Worm (Caenorhabditis elegans) whole organism, mixed stage, embryonic: Measurements from ENCODE around the gene scc-1.
A peak's percentile ranks its signal among the peaks of the same experiment; 100 is the strongest.

Experiments
- M03D4.4 ChIP-seq: sonication (generic microtip); optimal IDR thresholded peaks from 2 replicates; lab custom pipeline; 2017; ENCODE audit warnings: mild to moderate bottlenecking, missing genetic modification characterization, missing compliant biosample characterization
- bed-3 ChIP-seq: fragments of 200-800 bp; sonication (Bioruptor generic); optimal IDR thresholded peaks from 3 replicates; lab custom pipeline; 2018; ENCODE audit warnings: mild to moderate bottlenecking, missing genetic modification characterization, moderate library complexity, missing compliant biosample characterization
- blmp-1 ChIP-seq: fragments of 150-350 bp; optimal IDR thresholded peaks from 2 replicates; lab custom pipeline; 2014; ENCODE audit warnings: missing biosample characterization, missing genetic modification characterization
- ceh-39 ChIP-seq: fragments of 150-350 bp; optimal IDR thresholded peaks from 2 replicates; lab custom pipeline; 2014; ENCODE audit warnings: missing biosample characterization, missing genetic modification characterization
- ceh-43 ChIP-seq: fragments of 200-800 bp; sonication (Bioruptor generic); optimal IDR thresholded peaks from 2 replicates; lab custom pipeline; 2018; ENCODE audit warnings: mild to moderate bottlenecking, missing genetic modification characterization, moderate library complexity, missing compliant biosample characterization
- ceh-83 ChIP-seq: fragments of 200-800 bp; sonication (Bioruptor generic); optimal IDR thresholded peaks from 2 replicates; lab custom pipeline; 2018; ENCODE audit warnings: mild to moderate bottlenecking, missing genetic modification characterization, missing compliant biosample characterization
- ces-1 ChIP-seq: fragments of 150-350 bp; optimal IDR thresholded peaks from 2 replicates; lab custom pipeline; 2014; ENCODE audit warnings: missing biosample characterization, missing genetic modification reagents, missing genetic modification characterization
- drap-1 ChIP-seq: fragments of 200-800 bp; sonication (Bioruptor generic); optimal IDR thresholded peaks from 3 replicates; lab custom pipeline; 2018; ENCODE audit warnings: mild to moderate bottlenecking, missing genetic modification characterization, missing compliant biosample characterization
- elt-1 ChIP-seq: sonication (generic microtip); optimal IDR thresholded peaks from 2 replicates; lab custom pipeline; 2017; ENCODE audit warnings: missing genetic modification characterization, mild to moderate bottlenecking, missing compliant biosample characterization, antibody characterized with exemption, moderate library complexity, borderline replicate concordance; ENCODE audit not compliant: insufficient read depth
- flh-1 ChIP-seq: fragments of 200-800 bp; sonication (Bioruptor generic); optimal IDR thresholded peaks from 2 replicates; lab custom pipeline; 2018; ENCODE audit warnings: mild to moderate bottlenecking, missing genetic modification characterization, moderate library complexity, missing compliant biosample characterization
- ham-2 ChIP-seq: fragments of 200-800 bp; sonication (Bioruptor generic); optimal IDR thresholded peaks from 2 replicates; lab custom pipeline; 2018; ENCODE audit warnings: mild to moderate bottlenecking, missing genetic modification characterization, missing compliant biosample characterization
- hlh-1 ChIP-seq: fragments of 150-350 bp; optimal IDR thresholded peaks from 2 replicates; lab custom pipeline; 2014; ENCODE audit warnings: missing biosample characterization, missing genetic modification reagents, missing genetic modification characterization
- lin-13 ChIP-seq: fragments of 150-350 bp; optimal IDR thresholded peaks from 2 replicates; lab custom pipeline; 2014; ENCODE audit warnings: missing biosample characterization, missing genetic modification characterization
- lsy-2 ChIP-seq: fragments of 150-350 bp; optimal IDR thresholded peaks from 2 replicates; lab custom pipeline; 2014; ENCODE audit warnings: missing biosample characterization, missing genetic modification characterization
- mab-5 ChIP-seq: fragments of 150-350 bp; optimal IDR thresholded peaks from 2 replicates; lab custom pipeline; 2014; ENCODE audit warnings: missing biosample characterization, missing genetic modification characterization
- mep-1 ChIP-seq: fragments of 150-350 bp; optimal IDR thresholded peaks from 2 replicates; lab custom pipeline; 2017; ENCODE audit warnings: missing biosample characterization, missing genetic modification reagents, missing genetic modification characterization, inconsistent platforms
- mls-2 ChIP-seq: sonication (generic microtip); optimal IDR thresholded peaks from 2 replicates; lab custom pipeline; 2016; ENCODE audit warnings: mild to moderate bottlenecking, missing genetic modification characterization, moderate library complexity, missing compliant biosample characterization
- nhr-12 ChIP-seq: fragments of 150-350 bp; optimal IDR thresholded peaks from 2 replicates; lab custom pipeline; 2014; ENCODE audit warnings: missing biosample characterization, missing genetic modification characterization
- nhr-2 ChIP-seq: fragments of 150-350 bp; optimal IDR thresholded peaks from 2 replicates; lab custom pipeline; 2014; ENCODE audit warnings: missing biosample characterization, missing genetic modification characterization
- nhr-237 ChIP-seq: fragments of 150-350 bp; optimal IDR thresholded peaks from 2 replicates; lab custom pipeline; 2014; ENCODE audit warnings: missing biosample characterization, missing genetic modification characterization
- nhr-76 ChIP-seq: sonication (generic microtip); optimal IDR thresholded peaks from 2 replicates; lab custom pipeline; 2017; ENCODE audit warnings: missing biosample characterization, missing genetic modification characterization
- pha-4 ChIP-seq: fragments of 150-350 bp; optimal IDR thresholded peaks from 2 replicates; lab custom pipeline; 2018; ENCODE audit warnings: missing biosample characterization, missing genetic modification reagents, missing genetic modification characterization
- sem-2 ChIP-seq: fragments of 200-800 bp; sonication (Bioruptor generic); optimal IDR thresholded peaks from 2 replicates; lab custom pipeline; 2018; ENCODE audit warnings: mild to moderate bottlenecking, missing genetic modification characterization, missing compliant biosample characterization
- snpc-4 ChIP-seq: fragments of 150-350 bp; optimal IDR thresholded peaks from 2 replicates; lab custom pipeline; 2014; ENCODE audit warnings: missing biosample characterization, missing genetic modification characterization
- sptf-1 ChIP-seq: sonication (generic microtip); optimal IDR thresholded peaks from 2 replicates; lab custom pipeline; 2017; ENCODE audit warnings: mild to moderate bottlenecking, missing genetic modification characterization, moderate library complexity, missing compliant biosample characterization
- tbx-8 ChIP-seq: fragments of 200-800 bp; sonication (Bioruptor generic); optimal IDR thresholded peaks from 2 replicates; lab custom pipeline; 2018; ENCODE audit warnings: mild to moderate bottlenecking, missing genetic modification characterization, moderate library complexity, missing compliant biosample characterization
- unc-120 ChIP-seq: sonication (generic microtip); optimal IDR thresholded peaks from 2 replicates; lab custom pipeline; 2017; ENCODE audit warnings: missing genetic modification characterization, missing compliant biosample characterization; ENCODE audit not compliant: poor library complexity, severe bottlenecking
- unc-39 ChIP-seq: fragments of 150-350 bp; optimal IDR thresholded peaks from 2 replicates; lab custom pipeline; 2014; ENCODE audit warnings: missing biosample characterization, missing genetic modification characterization
- zip-8 ChIP-seq: fragments of 150-350 bp; optimal IDR thresholded peaks from 2 replicates; lab custom pipeline; 2014; ENCODE audit warnings: missing biosample characterization, missing genetic modification characterization
- ztf-11 ChIP-seq: fragments of 150-350 bp; optimal IDR thresholded peaks from 2 replicates; lab custom pipeline; 2014; ENCODE audit warnings: missing biosample characterization, missing genetic modification characterization

The scc-1 gene

ce11 chrII:4657370-4657769, 41.2 kb upstream of the scc-1 start:
- TF ChIP-seq nhr-12 (tag; lab: Kevin White, UChicago) (no peak), lin-13 (tag; lab: Kevin White, UChicago) (no peak), mls-2 (tag; lab: Kevin White, UChicago) (no peak), ceh-43 (no peak), nhr-76 (tag; lab: Kevin White, UChicago) (no peak), sem-2 (GFP tag; lab: Kevin White, UChicago) (no peak), ceh-83 (GFP tag; lab: Kevin White, UChicago) (no peak), nhr-2 (tag; lab: Kevin White, UChicago) (no peak), zip-8 (no peak), elt-1 (tag; lab: Kevin White, UChicago) (no peak), ces-1 (GFP tag; lab: Kevin White, UChicago) (no peak), ham-2 (GFP tag; lab: Kevin White, UChicago) (no peak), mab-5 (tag; lab: Kevin White, UChicago) (no peak), pha-4 (tag; lab: Kevin White, UChicago) (no peak), unc-39 (tag; lab: Kevin White, UChicago) (no peak), flh-1 (no peak)

ce11 chrII:4658245-4658644, 40.3 kb upstream of the scc-1 start:
- no peak for TF ChIP-seq blmp-1 (tag; lab: Kevin White, UChicago)
- TF ChIP-seq tbx-8 (GFP tag; lab: Kevin White, UChicago), result no peak
- TF ChIP-seq ztf-11 (tag; lab: Kevin White, UChicago), result no peak
- no peak for TF ChIP-seq lin-13 (tag; lab: Kevin White, UChicago)
- no peak for TF ChIP-seq zip-8
- TF ChIP-seq mep-1 (tag; lab: Kevin White, UChicago), result no peak
- TF ChIP-seq pha-4 (tag; lab: Kevin White, UChicago), result no peak
- no peak for TF ChIP-seq unc-120 (tag; lab: Kevin White, UChicago)
- no peak for TF ChIP-seq nhr-2 (tag; lab: Kevin White, UChicago)
- TF ChIP-seq snpc-4 (tag; lab: Kevin White, UChicago), result no peak
- no peak for TF ChIP-seq hlh-1 (tag; lab: Kevin White, UChicago)

- TF ChIP-seq hlh-1 (tag; lab: Kevin White, UChicago) (peak; percentile 46), mep-1 (tag; lab: Kevin White, UChicago) (no peak)
- TF ChIP-seq, all 35 proteins: peak for 1
Observed at ce11 chrII:4661278-4661677, 37.2 kb upstream of the scc-1 start, which contains the start of gene T05A7.13. TSS of gene T05A7.13 (minus strand) at chrII:4661378.

ce11 chrII:4663186-4663585, 35.3 kb upstream of the scc-1 start, which contains the start of gene T05A7.12:
TSS of gene T05A7.12 (minus strand) at chrII:4663286.
- TF ChIP-seq unc-120 (tag; lab: Kevin White, UChicago), result no peak
- no peak for TF ChIP-seq nhr-76 (tag; lab: Kevin White, UChicago)
- no peak for TF ChIP-seq ceh-39 (tag; lab: Kevin White, UChicago)
- no peak for TF ChIP-seq drap-1 (GFP tag; lab: Kevin White, UChicago)
- TF ChIP-seq nhr-2 (tag; lab: Kevin White, UChicago), result no peak
- TF ChIP-seq snpc-4 (tag; lab: Kevin White, UChicago), result no peak
- TF ChIP-seq sem-2 (GFP tag; lab: Kevin White, UChicago), result no peak
- TF ChIP-seq nhr-237 (tag; lab: Kevin White, UChicago), result no peak
- no peak for TF ChIP-seq mls-2 (tag; lab: Kevin White, UChicago)
- no peak for TF ChIP-seq bed-3 (GFP tag; lab: Kevin White, UChicago)

- TF ChIP-seq ces-1 (GFP tag; lab: Kevin White, UChicago) (no peak), mab-5 (tag; lab: Kevin White, UChicago) (no peak), drap-1 (GFP tag; lab: Kevin White, UChicago) (no peak)
Observed at ce11 chrII:4665359-4665758, 33.2 kb upstream of the scc-1 start, which contains the start of gene T05A7.11. TSS of gene T05A7.11 (minus strand) at chrII:4665459.

ce11 chrII:4667572-4667971, 30.9 kb upstream of the scc-1 start, which contains the start of gene fut-5:
TSS of gene fut-5 (minus strand) at chrII:4667672.
- TF ChIP-seq snpc-4 (tag; lab: Kevin White, UChicago) (no peak), nhr-76 (tag; lab: Kevin White, UChicago) (no peak), M03D4.4 (tag; lab: Kevin White, UChicago) (no peak), sem-2 (GFP tag; lab: Kevin White, UChicago) (no peak), unc-120 (tag; lab: Kevin White, UChicago) (no peak), tbx-8 (GFP tag; lab: Kevin White, UChicago) (no peak), ceh-43 (no peak), lsy-2 (no peak), flh-1 (no peak), bed-3 (GFP tag; lab: Kevin White, UChicago) (no peak), nhr-2 (tag; lab: Kevin White, UChicago) (no peak), nhr-12 (tag; lab: Kevin White, UChicago) (no peak), sptf-1 (tag; lab: Kevin White, UChicago) (no peak), hlh-1 (tag; lab: Kevin White, UChicago) (no peak), ces-1 (GFP tag; lab: Kevin White, UChicago) (no peak)
